Fruit fly (Drosophila melanogaster) whole organism, embryonic: ENCODE measurements around the gene CG11768.

Source experiments
- Aef1 ChIP-seq: fragments of 200-800 bp; sonication (Bioruptor generic); IDR thresholded peaks from 3 replicates; pipeline ENCODE4 v1.3.6; 2022; ENCODE audit warnings: missing biosample characterization, missing genetic modification characterization
- Atf6 ChIP-seq: fragments of 200-800 bp; sonication (Bioruptor generic); IDR thresholded peaks from 2 replicates; pipeline ENCODE4 v1.3.6; 2022; ENCODE audit warnings: missing biosample characterization, missing genetic modification characterization
- Awh ChIP-seq: fragments of 200-800 bp; sonication (Bioruptor generic); IDR thresholded peaks from 2 replicates; pipeline ENCODE4, ENCODE4 v1.3.6; 2022; ENCODE audit warnings: missing biosample characterization, missing genetic modification characterization
- CG12155 ChIP-seq: fragments of 200-800 bp; sonication (Bioruptor generic); optimal IDR thresholded peaks from 3 replicates; lab custom pipeline; 2016; ENCODE audit warnings: missing biosample characterization, missing genetic modification characterization
- CG1233 ChIP-seq: fragments of 200-800 bp; sonication (Bioruptor generic); optimal IDR thresholded peaks from 4 replicates; lab custom pipeline; 2018; ENCODE audit warnings: missing biosample characterization, mild to moderate bottlenecking, missing genetic modification characterization
- CG12769 ChIP-seq: fragments of 200-800 bp; sonication (Bioruptor generic); optimal IDR thresholded peaks from 2 replicates; lab custom pipeline; 2019; ENCODE audit warnings: missing biosample characterization, mild to moderate bottlenecking, missing genetic modification characterization, moderate library complexity
- CG13123 ChIP-seq: fragments of 200-800 bp; sonication (Bioruptor generic); optimal IDR thresholded peaks from 2 replicates; lab custom pipeline; 2016; ENCODE audit warnings: missing biosample characterization, missing genetic modification characterization
- CG13287 ChIP-seq: fragments of 200-800 bp; sonication (Bioruptor generic); IDR thresholded peaks from 2 replicates; pipeline ENCODE4 v1.3.6; 2022; ENCODE audit warnings: missing biosample characterization, missing genetic modification characterization; ENCODE audit not compliant: partially characterized antibody
- CG13424 ChIP-seq: fragments of 200-800 bp; sonication (Bioruptor generic); optimal IDR thresholded peaks from 2 replicates; lab custom pipeline; 2019; ENCODE audit warnings: missing biosample characterization, mild to moderate bottlenecking, missing genetic modification characterization, moderate library complexity
- CG14014 ChIP-seq: fragments of 200-800 bp; sonication (Bioruptor generic); IDR thresholded peaks from 2 replicates; pipeline ENCODE4 v1.3.6; 2022; ENCODE audit warnings: missing biosample characterization, missing genetic modification characterization
- CG15073 ChIP-seq: fragments of 200-800 bp; sonication (Bioruptor generic); optimal IDR thresholded peaks from 2 replicates; lab custom pipeline; 2016; ENCODE audit warnings: missing biosample characterization, missing genetic modification characterization
- CG15601 ChIP-seq: fragments of 200-800 bp; sonication (Bioruptor generic); optimal IDR thresholded peaks from 3 replicates; lab custom pipeline; 2019; ENCODE audit warnings: missing biosample characterization, mild to moderate bottlenecking, missing genetic modification characterization, moderate library complexity
- CG16779 ChIP-seq: fragments of 200-800 bp; sonication (Bioruptor generic); IDR thresholded peaks from 2 replicates; pipeline ENCODE4 v1.3.6; 2022; ENCODE audit warnings: missing biosample characterization, missing genetic modification characterization
- CG17328 ChIP-seq: fragments of 200-800 bp; sonication (Bioruptor generic); IDR thresholded peaks from 2 replicates; pipeline ENCODE4 v1.3.6; 2022; ENCODE audit warnings: missing biosample characterization, missing genetic modification characterization
- CG17385 ChIP-seq: fragments of 200-800 bp; sonication (Bioruptor generic); optimal IDR thresholded peaks from 3 replicates; lab custom pipeline; 2018; ENCODE audit warnings: missing biosample characterization, mild to moderate bottlenecking, missing genetic modification characterization
- CG1832 ChIP-seq: fragments of 200-800 bp; sonication (Bioruptor generic); optimal IDR thresholded peaks from 2 replicates; lab custom pipeline; 2017; ENCODE audit warnings: missing biosample characterization, mild to moderate bottlenecking, missing genetic modification characterization, inconsistent platforms
- CG32532 ChIP-seq: fragments of 200-800 bp; sonication (Bioruptor generic); IDR thresholded peaks from 2 replicates; pipeline ENCODE4 v1.3.6; 2022; ENCODE audit warnings: missing biosample characterization, missing genetic modification characterization
- CG33213 ChIP-seq: fragments of 200-800 bp; sonication (Bioruptor generic); optimal IDR thresholded peaks from 3 replicates; lab custom pipeline; 2016; ENCODE audit warnings: missing biosample characterization, missing genetic modification characterization
- CG33557 ChIP-seq: fragments of 200-800 bp; sonication (Bioruptor generic); optimal IDR thresholded peaks from 2 replicates; lab custom pipeline; 2019; ENCODE audit warnings: missing biosample characterization, mild to moderate bottlenecking, missing genetic modification characterization, moderate library complexity
- CG43689 ChIP-seq: fragments of 200-800 bp; sonication (Bioruptor generic); IDR thresholded peaks from 2 replicates; pipeline ENCODE4 v1.3.6; 2022; ENCODE audit warnings: missing biosample characterization, missing genetic modification characterization
- CG4424 ChIP-seq: fragments of 200-800 bp; sonication (Bioruptor generic); optimal IDR thresholded peaks from 3 replicates; lab custom pipeline; 2016; ENCODE audit warnings: missing biosample characterization, missing genetic modification characterization
- CG4854 ChIP-seq: fragments of 200-800 bp; sonication (Bioruptor generic); optimal IDR thresholded peaks from 2 replicates; lab custom pipeline; 2016; ENCODE audit warnings: missing biosample characterization, missing genetic modification characterization, inconsistent platforms
- CG6765 ChIP-seq: fragments of 200-800 bp; sonication (Bioruptor generic); optimal IDR thresholded peaks from 3 replicates; lab custom pipeline; 2017; ENCODE audit warnings: missing biosample characterization, mild to moderate bottlenecking, missing genetic modification characterization
- CG8388 ChIP-seq: fragments of 200-800 bp; sonication (Bioruptor generic); optimal IDR thresholded peaks from 2 replicates; lab custom pipeline; 2019; ENCODE audit warnings: missing biosample characterization, mild to moderate bottlenecking, missing genetic modification characterization, moderate library complexity
- CG9215 ChIP-seq: fragments of 200-800 bp; sonication (Bioruptor generic); IDR thresholded peaks from 2 replicates; pipeline ENCODE4 v1.3.6; 2022; ENCODE audit warnings: missing biosample characterization, missing genetic modification characterization
- CG9437 ChIP-seq: fragments of 200-800 bp; sonication (Bioruptor generic); optimal IDR thresholded peaks from 2 replicates; lab custom pipeline; 2018; ENCODE audit warnings: missing biosample characterization, mild to moderate bottlenecking, missing genetic modification characterization
- CHES-1-like ChIP-seq: fragments of 200-800 bp; sonication (Bioruptor generic); optimal IDR thresholded peaks from 2 replicates; lab custom pipeline; 2016; ENCODE audit warnings: missing biosample characterization, missing genetic modification characterization
- Dp ChIP-seq: fragments of 200-800 bp; sonication (Bioruptor generic); optimal IDR thresholded peaks from 2 replicates; lab custom pipeline; 2018; ENCODE audit warnings: missing biosample characterization, mild to moderate bottlenecking, missing genetic modification characterization, moderate library complexity
- Drgx ChIP-seq: fragments of 200-800 bp; sonication (Bioruptor generic); IDR thresholded peaks from 2 replicates; pipeline ENCODE4 v1.3.6; 2022; ENCODE audit warnings: missing biosample characterization, missing genetic modification characterization
- Fer1 ChIP-seq: fragments of 200-800 bp; sonication (Bioruptor generic); optimal IDR thresholded peaks from 2 replicates; lab custom pipeline; 2017; ENCODE audit warnings: missing biosample characterization, mild to moderate bottlenecking, missing genetic modification characterization
- Mes4 ChIP-seq: fragments of 200-800 bp; sonication (Bioruptor generic); optimal IDR thresholded peaks from 2 replicates; lab custom pipeline; 2016; ENCODE audit warnings: missing biosample characterization, missing genetic modification characterization
- NFAT ChIP-seq: fragments of 200-800 bp; sonication (Bioruptor generic); IDR thresholded peaks from 2 replicates; pipeline ENCODE4 v1.3.6; 2022; ENCODE audit warnings: missing biosample characterization, missing genetic modification characterization
- br ChIP-seq: fragments of >200 bp; optimal IDR thresholded peaks from 2 replicates; lab custom pipeline; 2017
- ci ChIP-seq: fragments of 200-800 bp; sonication (Bioruptor generic); IDR thresholded peaks from 3 replicates; pipeline ENCODE4 v1.3.6; 2022; ENCODE audit warnings: missing biosample characterization, missing genetic modification characterization
- da ChIP-seq: fragments of 200-800 bp; sonication (Bioruptor generic); optimal IDR thresholded peaks from 2 replicates; lab custom pipeline; 2016; ENCODE audit warnings: missing biosample characterization, missing genetic modification characterization
- eyg ChIP-seq: fragments of 200-800 bp; sonication (Bioruptor generic); optimal IDR thresholded peaks from 3 replicates; lab custom pipeline; 2016; ENCODE audit warnings: missing biosample characterization, missing genetic modification characterization
- fu2 ChIP-seq: fragments of 200-800 bp; sonication (Bioruptor generic); optimal IDR thresholded peaks from 2 replicates; lab custom pipeline; 2016; ENCODE audit warnings: missing biosample characterization, missing genetic modification characterization
- gsb ChIP-seq: fragments of 200-800 bp; sonication (Bioruptor generic); IDR thresholded peaks from 2 replicates; pipeline ENCODE4 v1.3.6; 2022; ENCODE audit warnings: missing biosample characterization, missing genetic modification characterization
- hbn ChIP-seq: fragments of 200-800 bp; sonication (Bioruptor generic); IDR thresholded peaks from 2 replicates; pipeline ENCODE4 v1.3.6; 2022; ENCODE audit warnings: missing biosample characterization, missing genetic modification characterization; ENCODE audit not compliant: partially characterized antibody
- hkb ChIP-seq, 2 experiments: fragments of 200-800 bp in 1 of 2; fragments of >200 bp in 1 of 2; sonication (Bioruptor generic) in 1 of 2; IDR thresholded peaks in 1 of 2; optimal IDR thresholded peaks in 1 of 2; 2 replicates each; pipeline versions ENCODE4 v1.3.6 to Lab custom; 2017 to 2022; ENCODE audit warnings: missing biosample characterization in 1 of 2, missing genetic modification characterization in 1 of 2
- mam ChIP-seq: fragments of 200-800 bp; sonication (Bioruptor generic); optimal IDR thresholded peaks from 3 replicates; lab custom pipeline; 2016; ENCODE audit warnings: missing biosample characterization, missing genetic modification characterization
- oc ChIP-seq: fragments of 200-800 bp; sonication (Bioruptor generic); optimal IDR thresholded peaks from 2 replicates; lab custom pipeline; 2018; ENCODE audit warnings: missing biosample characterization, mild to moderate bottlenecking, missing genetic modification characterization, moderate library complexity
- onecut ChIP-seq: fragments of 200-800 bp; sonication (Bioruptor generic); IDR thresholded peaks from 2 replicates; pipeline ENCODE4 v1.3.6; 2022; ENCODE audit warnings: missing biosample characterization, missing genetic modification characterization
- ranshi ChIP-seq: fragments of 200-800 bp; sonication (Bioruptor generic); IDR thresholded peaks from 2 replicates; pipeline ENCODE4 v1.3.6; 2022; ENCODE audit warnings: missing biosample characterization, missing genetic modification characterization
- repo ChIP-seq: fragments of 200-800 bp; sonication (Bioruptor generic); optimal IDR thresholded peaks from 2 replicates; lab custom pipeline; 2016; ENCODE audit warnings: missing biosample characterization, missing genetic modification characterization
- sens-2 ChIP-seq: fragments of 200-800 bp; sonication (Bioruptor generic); IDR thresholded peaks from 2 replicates; pipeline ENCODE4 v1.3.6; 2022; ENCODE audit warnings: missing biosample characterization, missing genetic modification characterization
- sna ChIP-seq: fragments of 200-800 bp; sonication (Bioruptor generic); IDR thresholded peaks from 2 replicates; pipeline ENCODE4 v1.3.6; 2022; ENCODE audit warnings: missing biosample characterization, missing genetic modification characterization; ENCODE audit not compliant: partially characterized antibody
- tin ChIP-seq: fragments of 200-800 bp; sonication (Bioruptor generic); optimal IDR thresholded peaks from 3 replicates; lab custom pipeline; 2016; ENCODE audit warnings: missing biosample characterization, missing genetic modification characterization
- tio ChIP-seq: fragments of 200-800 bp; sonication (Bioruptor generic); optimal IDR thresholded peaks from 2 replicates; lab custom pipeline; 2017; ENCODE audit warnings: missing biosample characterization, missing genetic modification characterization, inconsistent platforms
- trem ChIP-seq: fragments of 200-800 bp; optimal IDR thresholded peaks from 3 replicates; lab custom pipeline; 2019; ENCODE audit warnings: missing biosample characterization, mild to moderate bottlenecking, missing genetic modification characterization, moderate library complexity
- zen2 ChIP-seq: fragments of 200-800 bp; sonication (Bioruptor generic); IDR thresholded peaks from 3 replicates; pipeline ENCODE4 v1.3.6; 2022; ENCODE audit warnings: missing biosample characterization, missing genetic modification characterization; ENCODE audit not compliant: partially characterized antibody

The CG11768 gene

DNA sequence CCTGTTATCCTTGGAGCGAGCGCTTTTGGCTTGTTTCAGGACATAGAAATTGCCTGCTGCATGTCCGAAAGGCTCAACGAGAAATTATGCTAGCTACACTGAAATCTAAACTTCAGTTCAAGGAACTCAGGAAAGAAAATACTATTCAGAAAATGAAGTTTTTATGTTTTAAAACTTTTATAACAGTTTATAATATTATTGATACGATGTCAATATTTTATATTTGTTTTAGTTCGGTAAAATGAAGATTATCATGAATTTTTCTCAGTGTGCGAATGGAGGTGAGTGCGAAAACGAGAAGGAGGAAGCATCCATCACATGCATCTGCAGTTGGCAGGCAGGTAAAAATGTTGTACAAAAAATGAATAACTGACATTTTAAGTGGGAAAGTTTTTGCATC lies 21.6 kb downstream of the CG11768 start (continued):
- no peak for TF ChIP-seq CG1832
- peak; percentile 65 for TF ChIP-seq Atf6
- peak; percentile 71 for TF ChIP-seq CG17328 (GFP tag; lab: Robert Waterston, UW)
- TF ChIP-seq CG4854 (GFP tag; lab: Kevin White, UChicago) = no peak
- no peak for TF ChIP-seq hbn
- TF ChIP-seq CG32532 = peak; percentile 40; the same call in 1 of the 2 replicates
- TF ChIP-seq CG15073 (GFP tag; lab: Kevin White, UChicago) = no peak
- TF ChIP-seq da (GFP tag; lab: Kevin White, UChicago) = no peak
- TF ChIP-seq Mes4 (GFP tag; lab: Kevin White, UChicago) = no peak
- TF ChIP-seq CG33557 (GFP tag; lab: Kevin White, UChicago) = no peak
- TF ChIP-seq CG15601 = peak; percentile 55
- no peak for TF ChIP-seq CG13287
- TF ChIP-seq onecut (GFP tag; lab: Robert Waterston, UW) = peak; percentile 80; the same call in 1 of the 2 replicates
- TF ChIP-seq sens-2 (GFP tag; lab: Robert Waterston, UW) = peak; percentile 39; the same call in 1 of the 2 replicates
- peak; percentile 81 for TF ChIP-seq Drgx
- TF ChIP-seq gsb = no peak
- peak; percentile 38 for TF ChIP-seq oc (tag; lab: Kevin White, UChicago)
- peak; percentile 59 for TF ChIP-seq CG13424 (tag; lab: Kevin White, UChicago)
- no peak for TF ChIP-seq CG33213
- TF ChIP-seq zen2 = no peak
- TF ChIP-seq ranshi = peak; percentile 69
- no peak for TF ChIP-seq Aef1 (GFP tag; lab: Robert Waterston, UW)
- TF ChIP-seq CG8388 (GFP tag; lab: Kevin White, UChicago) = peak; percentile 80
- peak; percentile 35 for TF ChIP-seq CG13123 (GFP tag; lab: Kevin White, UChicago)
- peak; percentile 64 for TF ChIP-seq tin (GFP tag; lab: Kevin White, UChicago)
- peak; percentile 6 for TF ChIP-seq CG1233 (GFP tag; lab: Kevin White, UChicago)
- TF ChIP-seq CG6765 (GFP tag; lab: Kevin White, UChicago) = no peak
- 0 out of 2 replicates have a peak, but pooled peaks have one; percentile 34 for TF ChIP-seq CG43689 (GFP tag; lab: Robert Waterston, UW)
- TF ChIP-seq fu2 = no peak
- TF ChIP-seq CHES-1-like (GFP tag; lab: Kevin White, UChicago) = no peak
- peak; percentile 45; the same call in 1 of the 2 replicates for TF ChIP-seq Awh (GFP tag; lab: Robert Waterston, UW)
- TF ChIP-seq ci (GFP tag; lab: Robert Waterston, UW) = peak; percentile 69; the same call in 2 of the 3 replicates
- TF ChIP-seq hkb (optimal IDR thresholded peaks at IDR 0.05; lab: Kevin White, UChicago) = no peak
- peak; percentile 79 for TF ChIP-seq hkb (GFP tag; IDR thresholded peaks at IDR 0.05; lab: Robert Waterston, UW)
- TF ChIP-seq repo (GFP tag; lab: Kevin White, UChicago) = no peak
- TF ChIP-seq CG9215 (GFP tag; lab: Robert Waterston, UW) = no peak
- no peak for TF ChIP-seq NFAT (GFP tag; lab: Robert Waterston, UW)
- no peak for TF ChIP-seq sna (GFP tag; lab: Robert Waterston, UW)
- 0 out of 2 replicates have a peak, but pooled peaks have one; percentile 23 for TF ChIP-seq CG14014 (GFP tag; lab: Robert Waterston, UW)
- no peak for TF ChIP-seq mam (GFP tag; lab: Kevin White, UChicago)
- no peak for TF ChIP-seq Dp (GFP tag; lab: Kevin White, UChicago)
- TF ChIP-seq br (lab: Kevin White, UChicago) = no peak
- no peak for TF ChIP-seq CG9437 (GFP tag; lab: Kevin White, UChicago)
- peak; percentile 64 for TF ChIP-seq CG17385 (GFP tag; lab: Kevin White, UChicago)
- TF ChIP-seq CG16779 (GFP tag; lab: Robert Waterston, UW) = no peak
- TF ChIP-seq Fer1 (GFP tag; lab: Kevin White, UChicago) = peak; percentile 49
- peak; percentile 44 for TF ChIP-seq tio (GFP tag; lab: Kevin White, UChicago)
- TF ChIP-seq eyg (GFP tag; lab: Kevin White, UChicago) = no peak
- TF ChIP-seq CG12155 (GFP tag; lab: Kevin White, UChicago) = peak; percentile 29
- TF ChIP-seq CG4424 (GFP tag; lab: Kevin White, UChicago) = peak; percentile 59
- peak; percentile 7 for TF ChIP-seq CG12769 (tag; lab: Kevin White, UChicago)
- peak; percentile 65 for TF ChIP-seq trem (tag; lab: Kevin White, UChicago)
